Fruit fly (Drosophila melanogaster): ENCODE data around the gene snsl.

Gene snsl

dm6 chr2L:4942257-4942792 lies 35.8 kb upstream of the snsl start, which contains the start of gene synr:
Gene synr (plus strand): TSS chr2L:4942742.
- peak; percentile 28 for TF ChIP-seq CG5204 (GFP tag; optimal IDR thresholded peaks at IDR 0.05)
- TF ChIP-seq CG11617 (GFP tag; optimal IDR thresholded peaks at IDR 0.05), result no peak
- TF ChIP-seq CG7045 (GFP tag; optimal IDR thresholded peaks at IDR 0.05), result peak; percentile 1

DNA sequence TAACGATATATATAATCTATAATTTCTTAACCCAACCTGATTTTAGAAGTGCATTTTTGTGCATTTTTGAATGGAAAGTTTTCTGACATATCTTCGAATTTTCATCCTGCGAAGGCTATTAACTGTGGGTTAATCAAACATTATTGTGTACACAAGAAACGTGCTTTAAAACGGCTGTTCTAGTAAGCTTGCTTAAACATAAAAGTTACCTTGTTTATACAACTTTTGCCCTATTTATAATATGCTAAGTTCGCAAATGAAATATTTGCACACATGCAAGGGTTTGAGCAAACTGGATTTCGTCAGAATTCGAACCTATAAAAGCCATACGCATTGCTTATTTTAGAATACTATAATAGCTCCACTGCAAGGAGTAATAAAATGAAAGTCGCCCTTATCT lies 30.5 kb upstream of the snsl start, which contains the start of gene Sgs1:
Sgs1 (plus strand) TSS at position 350 of the 400 bp plus-strand sequence.
- no peak for TF ChIP-seq CG5204 (GFP tag; optimal IDR thresholded peaks at IDR 0.05)
- no peak for TF ChIP-seq CG11617 (GFP tag; optimal IDR thresholded peaks at IDR 0.05)
- TF ChIP-seq cnc (optimal IDR thresholded peaks at IDR 0.05), result no peak
- no peak for TF ChIP-seq Hr96 (GFP tag; optimal IDR thresholded peaks at IDR 0.05)
- no peak for TF ChIP-seq tj (GFP tag; optimal IDR thresholded peaks at IDR 0.05)
- TF ChIP-seq CG1620 (GFP tag; optimal IDR thresholded peaks at IDR 0.05), result no peak
- no peak for TF ChIP-seq CG7045 (GFP tag; optimal IDR thresholded peaks at IDR 0.05)
- TF ChIP-seq CG33017 (tag; optimal IDR thresholded peaks at IDR 0.05), result no peak
- TF ChIP-seq CG7101 (tag; optimal IDR thresholded peaks at IDR 0.05), result no peak
- TF ChIP-seq pad (GFP tag; optimal IDR thresholded peaks at IDR 0.05), result no peak
- TF ChIP-seq CG14711 (tag; optimal IDR thresholded peaks at IDR 0.05), result no peak

dm6 chr2L:4936325-4936869 lies 29.8 kb upstream of the snsl start, which contains the start of gene hoe2:
Gene hoe2 (minus strand): TSS chr2L:4936450.
- TF ChIP-seq CG33017 (tag; optimal IDR thresholded peaks at IDR 0.05) (no peak), CG7045 (GFP tag; optimal IDR thresholded peaks at IDR 0.05) (peak; percentile 5)

DNA sequence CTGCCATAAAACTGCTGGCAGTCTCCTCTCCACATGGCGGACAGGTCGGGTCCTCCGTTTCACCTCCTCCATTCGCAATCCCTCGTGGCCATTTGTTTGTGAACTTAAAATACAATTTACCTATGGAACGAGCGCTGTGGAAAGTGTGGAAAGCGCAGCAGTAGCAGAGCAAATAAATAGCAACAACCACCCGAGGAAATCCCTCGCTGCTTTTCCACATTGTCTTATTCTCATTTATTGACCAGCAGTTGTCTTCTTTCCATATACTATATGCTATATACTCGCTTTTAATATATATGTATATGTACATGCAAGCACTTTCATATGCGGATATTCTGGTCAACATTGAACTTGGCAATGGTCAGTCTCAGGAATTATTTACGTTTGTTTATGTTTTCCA lies 25.7 kb upstream of the snsl start, which contains the start of gene hoe1:
hoe1 (minus strand) TSS at position 101 of the 400 bp plus-strand sequence.
- TF ChIP-seq Clk (GFP tag; optimal IDR thresholded peaks at IDR 0.05) (no peak), kay (GFP tag; ENCODE audit: borderline replicate concordance) (no peak), Mnt (GFP tag; optimal IDR thresholded peaks at IDR 0.05) (no peak), CG33017 (tag; optimal IDR thresholded peaks at IDR 0.05) (no peak), pad (GFP tag; optimal IDR thresholded peaks at IDR 0.05) (no peak)

DNA sequence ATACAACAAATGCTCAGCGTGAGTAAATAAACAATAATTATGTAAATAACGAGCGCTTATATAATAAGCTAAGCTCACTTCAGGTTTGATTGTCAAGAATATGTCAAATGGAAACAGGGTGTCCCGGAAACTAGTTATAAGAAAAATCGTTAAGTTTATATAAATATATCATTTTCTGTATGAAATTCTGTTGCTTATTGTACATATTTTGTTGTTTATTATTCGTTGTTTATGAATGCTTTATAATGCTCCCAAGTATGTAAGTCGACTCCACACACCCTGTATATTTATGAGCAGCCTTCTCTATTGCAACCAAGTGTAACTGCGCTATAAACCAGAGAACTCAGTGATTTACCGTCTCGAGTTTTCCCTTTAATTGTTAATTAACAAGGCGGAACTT lies 24.0 kb upstream of the snsl start:
- TF ChIP-seq tj (GFP tag; optimal IDR thresholded peaks at IDR 0.05), result peak; percentile 30
- peak; percentile 67 for TF ChIP-seq CG7101 (tag; optimal IDR thresholded peaks at IDR 0.05)
- TF ChIP-seq CG5204 (GFP tag; optimal IDR thresholded peaks at IDR 0.05), result peak; percentile 61
- peak; percentile 69 for TF ChIP-seq CG14711 (tag; optimal IDR thresholded peaks at IDR 0.05)
- peak; percentile 9 for TF ChIP-seq toe (GFP tag; optimal IDR thresholded peaks at IDR 0.05)
- no peak for TF ChIP-seq Crg-1 (GFP tag; optimal IDR thresholded peaks at IDR 0.05)
- TF ChIP-seq bab1 (GFP tag; optimal IDR thresholded peaks at IDR 0.05), result peak; percentile 35
- TF ChIP-seq CG12768 (GFP tag; optimal IDR thresholded peaks at IDR 0.05), result peak; percentile 51
- TF ChIP-seq pad (GFP tag; optimal IDR thresholded peaks at IDR 0.05), result no peak
- TF ChIP-seq CG7045 (GFP tag; optimal IDR thresholded peaks at IDR 0.05), result peak; percentile 83
- peak; percentile 20 for TF ChIP-seq CG11617 (GFP tag; optimal IDR thresholded peaks at IDR 0.05)
- peak; percentile 12 for TF ChIP-seq Hr96 (GFP tag; optimal IDR thresholded peaks at IDR 0.05)
- TF ChIP-seq Mnt (GFP tag; optimal IDR thresholded peaks at IDR 0.05), result no peak
- TF ChIP-seq kay (GFP tag; ENCODE audit: borderline replicate concordance), result peak; percentile 36
- peak; percentile 90 for TF ChIP-seq CG33017 (tag; optimal IDR thresholded peaks at IDR 0.05)

- no peak for TF ChIP-seq CG1620 (GFP tag; optimal IDR thresholded peaks at IDR 0.05)
- peak; percentile 30 for TF ChIP-seq CG7045 (GFP tag; optimal IDR thresholded peaks at IDR 0.05)
Measured at dm6 chr2L:4928340-4928739, 21.8 kb upstream of the snsl start.

dm6 chr2L:4916738-4917137 lies 10.2 kb upstream of the snsl start:
- TF ChIP-seq tj (GFP tag; optimal IDR thresholded peaks at IDR 0.05), result peak; percentile 90
- TF ChIP-seq Clk (GFP tag; optimal IDR thresholded peaks at IDR 0.05), result no peak

dm6 chr2L:4915715-4916153 lies 9.2 kb upstream of the snsl start:
- TF ChIP-seq cnc (optimal IDR thresholded peaks at IDR 0.05) (no peak), CG12768 (GFP tag; optimal IDR thresholded peaks at IDR 0.05) (no peak), CG7045 (GFP tag; optimal IDR thresholded peaks at IDR 0.05) (no peak), Crg-1 (GFP tag; optimal IDR thresholded peaks at IDR 0.05) (peak; percentile 55), pad (GFP tag; optimal IDR thresholded peaks at IDR 0.05) (peak; percentile 79), toe (GFP tag; optimal IDR thresholded peaks at IDR 0.05) (no peak), Mnt (GFP tag; optimal IDR thresholded peaks at IDR 0.05) (no peak), CG11617 (GFP tag; optimal IDR thresholded peaks at IDR 0.05) (peak; percentile 81), kay (GFP tag; ENCODE audit: borderline replicate concordance) (no peak), CG7101 (tag; optimal IDR thresholded peaks at IDR 0.05) (peak; percentile 73), CG33017 (tag; optimal IDR thresholded peaks at IDR 0.05) (no peak), tj (GFP tag; optimal IDR thresholded peaks at IDR 0.05) (peak; percentile 68), CG5204 (GFP tag; optimal IDR thresholded peaks at IDR 0.05) (no peak), ovo (GFP tag; optimal IDR thresholded peaks at IDR 0.05) (peak; percentile 13), CG14711 (tag; optimal IDR thresholded peaks at IDR 0.05) (peak; percentile 77), Hr96 (GFP tag; optimal IDR thresholded peaks at IDR 0.05) (peak; percentile 47), Clk (GFP tag; optimal IDR thresholded peaks at IDR 0.05) (no peak), bab1 (GFP tag; optimal IDR thresholded peaks at IDR 0.05) (peak; percentile 98), cic (GFP tag; optimal IDR thresholded peaks at IDR 0.05) (no peak), CG1620 (GFP tag; optimal IDR thresholded peaks at IDR 0.05) (peak; percentile 0)
